Worm (Caenorhabditis elegans) whole organism, L1 larva: ENCODE measurements around the gene C27F2.4.

ENCODE experiments used
- mdl-1 ChIP-seq, 2 experiments: fragments of 150-350 bp; optimal IDR thresholded peaks; 2 replicates each; lab custom pipeline; 2014 to 2017; ENCODE audit warnings: missing biosample characterization in 2 of 2, missing genetic modification characterization in 2 of 2, inconsistent platforms in 1 of 2
- nhr-19 ChIP-seq: fragments of 200-800 bp; sonication (Bioruptor generic); conservative IDR thresholded peaks from 2 replicates; pipeline ENCODE4 v1.3.6; 2022; ENCODE audit warnings: missing genetic modification characterization, missing compliant biosample characterization

The C27F2.4 gene

ce11 chrIII:4909938-4910337 lies 50.2 kb downstream of the C27F2.4 start, which contains the start of gene F26F4.12:
TSS of gene F26F4.12 (minus strand) at chrIII:4910038.
- TF ChIP-seq mdl-1 (tag; optimal IDR thresholded peaks at IDR 0.05; lab: Kevin White, UChicago) (no peak), nhr-19 (GFP tag; lab: Robert Waterston, UW) (no peak)
